Fruit fly (Drosophila melanogaster) S2 (cell line): ENCODE measurements around the gene CG4287.

ENCODE experiments used
- CG8478 ChIP-seq: fragments of >200 bp; optimal IDR thresholded peaks from 2 replicates; lab custom pipeline; 2018
- CTCF ChIP-seq, 2 experiments: fragments of >200 bp; optimal IDR thresholded peaks; 2 replicates each; lab custom pipeline; 2018

- TF ChIP-seq CTCF (optimal IDR thresholded peaks at IDR 0.05; lab: Kevin White, UChicago), result no peak
- peak; percentile 61 for TF ChIP-seq CG8478 (lab: Kevin White, UChicago)
These were observed 41.2 kb upstream of the CG4287 start for dm6 chr3R:16004691-16005474.
